Worm (Caenorhabditis elegans): ENCODE data around the gene zig-3.

ce11 chrX:7977452-7977851 lies 46.9 kb downstream of the zig-3 start:
- TF ChIP-seq ceh-31 (tag; optimal IDR thresholded peaks at IDR 0.05) (no peak), pha-4 (tag; optimal IDR thresholded peaks at IDR 0.05) (no peak), unc-86 (tag; optimal IDR thresholded peaks at IDR 0.05) (no peak), pat-9 (tag; optimal IDR thresholded peaks at IDR 0.05) (no peak)

Measured in whole organism, late embryonic.